Worm (Caenorhabditis elegans): ENCODE measurements around the gene str-87.

- no peak for TF ChIP-seq him-1 (tag; optimal IDR thresholded peaks at IDR 0.05)
- TF ChIP-seq W03F9.2 (tag; optimal IDR thresholded peaks at IDR 0.05), result no peak
- no peak for TF ChIP-seq dao-5 (tag; optimal IDR thresholded peaks at IDR 0.05)
Observed at ce11 chrV:9035685-9036084, 47.7 kb upstream of the str-87 start, which contains the start of gene srsx-34.

All from whole organism, L4/young adult.